Fruit fly (Drosophila melanogaster) whole organism, larva: Measurements from ENCODE around the gene dpr19.

Experiments used
- noc ChIP-seq: fragments of 200-800 bp; sonication (Bioruptor generic); optimal IDR thresholded peaks from 3 replicates; lab custom pipeline; 2019; ENCODE audit warnings: missing biosample characterization, mild to moderate bottlenecking, missing genetic modification characterization, moderate library complexity

The dpr19 gene

dm6 chr2L:10395642-10396487, 19.9 kb downstream of the dpr19 start, which contains the start of gene Mdh1:
TSS of gene Mdh1 (minus strand) at chr2L:10396332.
- no peak for TF ChIP-seq noc (tag; lab: Kevin White, UChicago)

dm6 chr2L:10396488-10396824, 20.5 kb downstream of the dpr19 start, which contains the start of gene Cnot4:
TSS of gene Cnot4 (plus strand) at chr2L:10396716.
- no peak for TF ChIP-seq noc (tag; lab: Kevin White, UChicago)

- no peak for TF ChIP-seq noc (tag; lab: Kevin White, UChicago)
These were observed 21.1 kb downstream of the dpr19 start for dm6 chr2L:10396877-10397587.

- no peak for TF ChIP-seq noc (tag; lab: Kevin White, UChicago)
These were observed 27.9 kb downstream of the dpr19 start for dm6 chr2L:10403803-10404315.

dm6 chr2L:10405008-10405654, 29.2 kb downstream of the dpr19 start, which contains the start of the genes CG17768, LSm-4 and Ir31a:
TSS of gene CG17768 (minus strand) at chr2L:10405203.
TSS of gene LSm-4 (minus strand) at chr2L:10405203.
TSS of gene Ir31a (plus strand) at chr2L:10405565.
- TF ChIP-seq noc (tag; lab: Kevin White, UChicago) = no peak

DNA sequence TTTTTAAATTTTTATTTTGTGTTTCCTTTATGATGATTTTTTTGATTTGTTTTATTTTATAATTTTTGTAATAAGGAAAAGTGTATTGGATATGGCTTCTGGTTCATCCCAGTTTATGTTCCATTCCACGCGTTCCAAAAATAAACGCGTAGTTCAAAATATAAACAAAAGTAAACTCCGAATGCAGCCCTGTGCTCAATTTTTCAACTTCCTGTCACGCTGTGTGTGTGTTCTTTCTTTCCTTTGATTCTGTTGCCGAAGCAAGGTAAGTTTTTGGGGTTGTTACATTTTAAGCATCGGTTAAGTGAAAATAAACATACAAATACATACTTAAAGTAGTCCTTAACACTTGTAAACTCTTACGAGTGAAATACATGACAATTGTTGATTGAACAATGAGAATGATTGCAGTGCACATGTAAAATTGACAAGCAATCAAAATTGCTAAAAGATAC, 32.2 kb downstream of the dpr19 start, which contains the start of the genes Ip259 and RpS27A:
Gene Ip259, plus strand, starts transcription at position 231 of the 455 bp plus-strand sequence.
Gene RpS27A, plus strand, starts transcription at position 231 of the 455 bp plus-strand sequence.
- TF ChIP-seq noc (tag; lab: Kevin White, UChicago) = no peak

DNA sequence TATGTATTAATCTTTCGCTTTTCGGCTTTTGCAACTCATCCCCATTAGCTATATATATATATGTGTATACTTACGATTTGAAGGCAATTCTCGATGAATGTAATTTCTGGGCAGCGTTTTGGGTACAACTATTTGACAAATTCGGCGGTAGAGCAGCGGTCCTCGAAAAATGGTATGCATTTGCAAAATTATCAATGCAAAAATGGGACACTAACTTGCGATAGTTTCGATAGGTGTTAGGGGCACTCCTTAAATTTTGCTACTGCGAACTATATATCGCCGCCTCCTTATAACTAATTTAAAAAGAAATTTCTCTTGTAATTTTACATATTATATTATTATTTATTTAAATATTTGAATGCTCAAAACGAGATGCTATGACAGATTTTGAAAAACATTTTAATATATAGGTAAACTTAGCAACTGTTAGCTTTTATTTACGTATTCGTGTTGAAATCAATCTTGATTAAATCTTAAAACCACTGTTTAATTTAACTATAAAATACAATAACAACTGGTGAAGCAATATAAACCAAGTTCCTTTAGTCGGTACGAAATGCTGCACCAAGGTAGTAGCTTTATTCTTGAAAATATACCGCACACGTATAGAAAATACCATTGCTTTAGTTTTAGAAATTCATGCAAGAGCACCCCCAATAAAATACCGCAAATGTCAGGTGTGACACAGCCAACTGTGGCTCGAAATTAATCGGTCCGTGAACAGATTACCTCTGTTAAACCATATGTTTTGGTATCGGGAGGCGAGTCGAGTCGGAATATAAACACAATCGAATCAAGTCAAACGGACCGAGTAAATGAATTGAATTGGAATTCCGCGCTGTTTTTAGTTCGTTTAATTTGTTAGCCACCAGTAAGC, 37.5 kb downstream of the dpr19 start, which contains the start of the genes CG5355 and Klp31E:
Gene CG5355, minus strand, starts transcription at position 213 of the 877 bp plus-strand sequence.
Gene Klp31E, plus strand, starts transcription at position 767 of the 877 bp plus-strand sequence.
- no peak for TF ChIP-seq noc (tag; lab: Kevin White, UChicago)

DNA sequence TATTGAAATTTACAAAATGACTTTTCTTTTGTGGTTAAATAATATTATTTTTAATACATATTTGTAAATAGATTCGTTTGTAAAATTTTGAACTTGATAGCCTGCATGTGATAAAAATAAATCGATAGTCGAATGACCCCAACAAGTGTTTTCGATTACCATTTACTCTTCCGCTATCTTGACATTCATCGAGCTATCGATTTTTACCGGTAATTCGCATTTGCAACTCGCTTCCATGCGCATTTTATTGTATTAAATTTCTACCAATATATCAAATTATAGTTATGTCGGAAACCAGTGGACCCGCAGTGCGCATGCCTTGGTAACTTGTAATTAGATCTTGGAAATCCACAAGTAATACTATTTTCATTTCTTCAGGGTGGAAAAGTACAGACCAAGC, 43.0 kb downstream of the dpr19 start, which contains the start of gene RfC3:
Gene RfC3, plus strand, starts transcription at position 210 of the 400 bp plus-strand sequence.
- TF ChIP-seq noc (tag; lab: Kevin White, UChicago) = no peak

dm6 chr2L:10422643-10423606, 47.0 kb downstream of the dpr19 start, which contains the start of the genes pie and Wdfy2:
TSS of gene pie (minus strand) at chr2L:10422780.
TSS of gene Wdfy2 (plus strand) at chr2L:10423291.
- no peak for TF ChIP-seq noc (tag; lab: Kevin White, UChicago)

- no peak for TF ChIP-seq noc (tag; lab: Kevin White, UChicago)
These were observed 49.6 kb downstream of the dpr19 start for dm6 chr2L:10425599-10425998.

- no peak for TF ChIP-seq noc (tag; lab: Kevin White, UChicago)
These were observed 50.6 kb downstream of the dpr19 start, which contains the start of the genes SmB and KdelR for dm6 chr2L:10426534-10427048. TSS of gene SmB (minus strand) at chr2L:10426627. TSS of gene KdelR (plus strand) at chr2L:10426887.

DNA sequence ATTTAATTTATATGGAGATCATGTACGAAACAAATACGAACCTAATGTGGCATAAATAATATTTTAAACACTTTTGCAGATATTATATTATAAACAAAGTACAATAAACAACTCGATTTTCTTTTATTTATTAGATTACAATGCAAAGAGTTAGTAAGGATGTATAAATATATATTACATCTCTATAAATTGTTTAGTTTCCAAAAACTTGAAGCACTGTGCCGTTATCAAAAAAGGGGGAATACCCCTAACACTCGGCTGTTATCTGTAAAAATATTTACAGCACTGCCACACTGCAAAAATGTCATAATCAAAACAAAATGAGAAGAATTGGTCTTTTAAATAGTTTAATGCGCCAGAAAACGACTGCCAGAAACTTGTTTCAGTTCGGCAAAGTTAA, 52.6 kb downstream of the dpr19 start, which contains the start of gene CG5188:
Gene CG5188, plus strand, starts transcription at position 302 of the 400 bp plus-strand sequence.
- peak; percentile 8 for TF ChIP-seq noc (tag; lab: Kevin White, UChicago)
